Worm (Caenorhabditis elegans) whole organism, L4/young adult: ENCODE measurements around the gene irld-49.

Experiments
- W03F9.2 ChIP-seq: fragments of 150-350 bp; optimal IDR thresholded peaks from 2 replicates; lab custom pipeline; 2014; ENCODE audit warnings: missing biosample characterization, missing genetic modification characterization
- dao-5 ChIP-seq: sonication (generic microtip); optimal IDR thresholded peaks from 2 replicates; lab custom pipeline; 2016; ENCODE audit warnings: missing genotype, missing genetic modification characterization, moderate library complexity, missing compliant biosample characterization
- him-1 ChIP-seq: sonication (generic microtip); optimal IDR thresholded peaks from 2 replicates; lab custom pipeline; 2016; ENCODE audit warnings: missing genotype, missing genetic modification reagents, missing genetic modification characterization, missing compliant biosample characterization

- no peak for TF ChIP-seq him-1 (tag; lab: Kevin White, UChicago)
- no peak for TF ChIP-seq dao-5 (tag; lab: Kevin White, UChicago)
- TF ChIP-seq W03F9.2 (tag; lab: Kevin White, UChicago), result no peak
Measured at ce11 chrII:2994590-2995392, 50.8 kb downstream of the irld-49 start.
